Worm (Caenorhabditis elegans) whole organism, L2 larva: ENCODE data around the gene T04B8.1.
"Not testable (repeated sequence)": the region's sequence is repeated elsewhere in the genome, so short reads cannot be mapped to it uniquely, and the experiment has no call there.

Source experiments
- C34F6.9 ChIP-seq: fragments of 150-350 bp; optimal IDR thresholded peaks from 2 replicates; lab custom pipeline; 2014; ENCODE audit warnings: missing biosample characterization, missing genetic modification characterization
- F13H6.1 ChIP-seq: sonication (generic microtip); optimal IDR thresholded peaks from 2 replicates; lab custom pipeline; 2016; ENCODE audit warnings: missing genetic modification characterization, missing compliant biosample characterization
- R02D3.7 ChIP-seq: fragments of 150-350 bp; optimal IDR thresholded peaks from 2 replicates; lab custom pipeline; 2014; ENCODE audit warnings: missing biosample characterization, missing genetic modification characterization
- Y55F3AM.14 ChIP-seq: fragments of 200-800 bp; sonication (Bioruptor generic); optimal IDR thresholded peaks from 2 replicates; lab custom pipeline; 2018; ENCODE audit warnings: mild to moderate bottlenecking, missing genetic modification characterization, missing compliant biosample characterization
- ZK546.5 ChIP-seq: sonication (generic microtip); optimal IDR thresholded peaks from 2 replicates; lab custom pipeline; 2017; ENCODE audit warnings: missing biosample characterization, missing genetic modification characterization
- aly-2 ChIP-seq: fragments of 150-350 bp; optimal IDR thresholded peaks from 2 replicates; lab custom pipeline; 2014; ENCODE audit warnings: missing biosample characterization, missing genetic modification characterization
- ama-1 ChIP-seq: fragments of 150-350 bp; optimal IDR thresholded peaks from 2 replicates; lab custom pipeline; 2018; ENCODE audit warnings: inconsistent platforms
- blmp-1 ChIP-seq: sonication (generic microtip); optimal IDR thresholded peaks from 2 replicates; lab custom pipeline; 2017; ENCODE audit warnings: missing genetic modification characterization, mild to moderate bottlenecking, missing compliant biosample characterization, antibody characterized with exemption, moderate library complexity; ENCODE audit not compliant: insufficient read depth
- ceh-82 ChIP-seq: fragments of 150-350 bp; optimal IDR thresholded peaks from 2 replicates; lab custom pipeline; 2014; ENCODE audit warnings: missing biosample characterization, missing genetic modification characterization
- crh-2 ChIP-seq: sonication (generic microtip); optimal IDR thresholded peaks from 2 replicates; lab custom pipeline; 2017; ENCODE audit warnings: missing biosample characterization, missing genetic modification characterization
- dmd-4 ChIP-seq: sonication (generic microtip); optimal IDR thresholded peaks from 2 replicates; lab custom pipeline; 2017; ENCODE audit warnings: missing biosample characterization, missing genetic modification characterization
- elt-1 ChIP-seq: fragments of 150-350 bp; optimal IDR thresholded peaks from 2 replicates; lab custom pipeline; 2014; ENCODE audit warnings: missing biosample characterization, missing genetic modification characterization
- elt-3 ChIP-seq: sonication (generic microtip); optimal IDR thresholded peaks from 2 replicates; lab custom pipeline; 2017; ENCODE audit warnings: missing biosample characterization, missing genetic modification characterization
- fos-1 ChIP-seq: fragments of 150-350 bp; optimal IDR thresholded peaks from 2 replicates; lab custom pipeline; 2014; ENCODE audit warnings: missing biosample characterization, missing genetic modification characterization
- lin-11 ChIP-seq: fragments of 150-350 bp; sonication (generic microtip); optimal IDR thresholded peaks from 2 replicates; lab custom pipeline; 2014; ENCODE audit warnings: missing biosample characterization, missing genetic modification characterization, inconsistent platforms, mixed read lengths
- lin-39 ChIP-seq: fragments of 150-350 bp; optimal IDR thresholded peaks from 2 replicates; lab custom pipeline; 2014; ENCODE audit warnings: missing biosample characterization, missing genetic modification reagents, missing genetic modification characterization
- lsy-2 ChIP-seq, 2 experiments: fragments of 150-350 bp in 1 of 2; sonication (generic microtip) in 1 of 2; optimal IDR thresholded peaks; 2 replicates each; lab custom pipeline; 2014 to 2017; ENCODE audit warnings: missing biosample characterization in 2 of 2, missing genetic modification characterization in 2 of 2
- mab-5 ChIP-seq: fragments of 150-350 bp; optimal IDR thresholded peaks from 2 replicates; lab custom pipeline; 2014; ENCODE audit warnings: missing biosample characterization, missing genetic modification characterization
- mbf-1 ChIP-seq: sonication (generic microtip); optimal IDR thresholded peaks from 2 replicates; lab custom pipeline; 2017; ENCODE audit warnings: missing biosample characterization, missing genetic modification characterization
- mdl-1 ChIP-seq, 2 experiments: fragments of 150-350 bp in 1 of 2; sonication (generic microtip) in 1 of 2; optimal IDR thresholded peaks; 2 replicates each; lab custom pipeline; 2017; ENCODE audit warnings: missing biosample characterization in 2 of 2, missing genetic modification characterization in 2 of 2
- nhr-10 ChIP-seq: sonication (generic microtip); optimal IDR thresholded peaks from 2 replicates; lab custom pipeline; 2017; ENCODE audit warnings: missing biosample characterization, missing genetic modification characterization
- nhr-12 ChIP-seq: fragments of 150-350 bp; optimal IDR thresholded peaks from 2 replicates; lab custom pipeline; 2014; ENCODE audit warnings: missing biosample characterization, missing genetic modification characterization
- nhr-129 ChIP-seq: fragments of 150-350 bp; optimal IDR thresholded peaks from 2 replicates; lab custom pipeline; 2014; ENCODE audit warnings: missing biosample characterization, missing genetic modification characterization
- nhr-23 ChIP-seq: fragments of 150-350 bp; optimal IDR thresholded peaks from 2 replicates; lab custom pipeline; 2014; ENCODE audit warnings: missing biosample characterization, missing genetic modification reagents, missing genetic modification characterization
- nhr-237 ChIP-seq: fragments of 150-350 bp; optimal IDR thresholded peaks from 2 replicates; lab custom pipeline; 2014; ENCODE audit warnings: missing biosample characterization, missing genetic modification characterization
- nhr-25 ChIP-seq: fragments of 150-350 bp; sonication (generic microtip); optimal IDR thresholded peaks from 3 replicates; lab custom pipeline; 2014; ENCODE audit warnings: missing biosample characterization, missing genetic modification characterization
- nhr-6 ChIP-seq: fragments of 150-350 bp; optimal IDR thresholded peaks from 2 replicates; lab custom pipeline; 2014; ENCODE audit warnings: missing biosample characterization, missing genetic modification characterization
- nhr-77 ChIP-seq: fragments of 150-350 bp; optimal IDR thresholded peaks from 2 replicates; lab custom pipeline; 2014; ENCODE audit warnings: missing biosample characterization, missing genetic modification characterization
- peb-1 ChIP-seq: fragments of 150-350 bp; optimal IDR thresholded peaks from 2 replicates; lab custom pipeline; 2014; ENCODE audit warnings: missing biosample characterization, missing genetic modification characterization
- sem-4 ChIP-seq: fragments of 150-350 bp; optimal IDR thresholded peaks from 2 replicates; lab custom pipeline; 2014; ENCODE audit warnings: missing biosample characterization, missing genetic modification reagents, missing genetic modification characterization
- sma-3 ChIP-seq: sonication (generic microtip); optimal IDR thresholded peaks from 2 replicates; lab custom pipeline; 2016; ENCODE audit warnings: missing genetic modification reagents, missing genetic modification characterization, missing compliant biosample characterization
- snpc-4 ChIP-seq: fragments of 150-350 bp; optimal IDR thresholded peaks from 2 replicates; lab custom pipeline; 2014; ENCODE audit warnings: missing biosample characterization, missing genetic modification characterization
- unc-39 ChIP-seq: fragments of 150-350 bp; optimal IDR thresholded peaks from 2 replicates; lab custom pipeline; 2014; ENCODE audit warnings: missing biosample characterization, missing genetic modification characterization
- unc-62 ChIP-seq: fragments of 150-350 bp; optimal IDR thresholded peaks from 2 replicates; lab custom pipeline; 2014; ENCODE audit warnings: missing biosample characterization, missing genetic modification reagents, missing genetic modification characterization
- zag-1 ChIP-seq: fragments of 150-350 bp; optimal IDR thresholded peaks from 2 replicates; lab custom pipeline; 2014; ENCODE audit warnings: missing biosample characterization, missing genetic modification characterization
- ztf-11 ChIP-seq: sonication (generic microtip); optimal IDR thresholded peaks from 2 replicates; lab custom pipeline; 2017; ENCODE audit warnings: missing biosample characterization, missing genetic modification characterization
- ztf-4 ChIP-seq: fragments of 150-350 bp; optimal IDR thresholded peaks from 2 replicates; lab custom pipeline; 2014; ENCODE audit warnings: missing biosample characterization, missing genetic modification characterization

T04B8.1 gene

ce11 chrII:633984-634383 lies at the start of gene T04B8.1:
T04B8.1 (plus strand) TSS chrII:634284.
- TF ChIP-seq nhr-77: no peak
- no peak for TF ChIP-seq lin-39 (tag; lab: Kevin White, UChicago)
- TF ChIP-seq snpc-4 (tag; lab: Kevin White, UChicago): no peak
- TF ChIP-seq C34F6.9 (tag; lab: Kevin White, UChicago): no peak
- TF ChIP-seq fos-1 (tag; lab: Kevin White, UChicago): no peak
- TF ChIP-seq lsy-2 (tag; optimal IDR thresholded peaks at IDR 0.05; lab: Kevin White, UChicago): no peak
- no peak for TF ChIP-seq nhr-23
- no peak for TF ChIP-seq dmd-4 (tag; lab: Kevin White, UChicago)
- no peak for TF ChIP-seq Y55F3AM.14 (GFP tag; lab: Kevin White, UChicago)
- no peak for TF ChIP-seq F13H6.1 (tag; lab: Kevin White, UChicago)
- TF ChIP-seq ceh-82 (tag; lab: Kevin White, UChicago): no peak
- TF ChIP-seq sem-4 (tag; lab: Kevin White, UChicago): no peak
- TF ChIP-seq blmp-1 (tag; lab: Kevin White, UChicago): no peak
- no peak for TF ChIP-seq R02D3.7 (tag; lab: Kevin White, UChicago)
- no peak for TF ChIP-seq zag-1 (tag; lab: Kevin White, UChicago)
- no peak for TF ChIP-seq unc-62
- no peak for TF ChIP-seq nhr-10 (tag; lab: Kevin White, UChicago)

ce11 chrII:584321-584848 lies 49.7 kb upstream of the T04B8.1 start, which contains the start of the genes W08F4.12 and W08F4.13:
W08F4.12 (minus strand) TSS chrII:584421.
W08F4.13 (plus strand) TSS chrII:584798.
- TF ChIP-seq mbf-1 (tag; lab: Kevin White, UChicago) (no peak), lin-11 (no peak), dmd-4 (tag; lab: Kevin White, UChicago) (no peak), nhr-10 (tag; lab: Kevin White, UChicago) (no peak), lin-39 (tag; lab: Kevin White, UChicago) (no peak), mab-5 (tag; lab: Kevin White, UChicago) (no peak), ama-1 (no peak), unc-39 (tag; lab: Kevin White, UChicago) (no peak), nhr-129 (tag; lab: Kevin White, UChicago) (no peak), elt-1 (no peak), sma-3 (no peak), ZK546.5 (no peak), aly-2 (tag; lab: Kevin White, UChicago) (no peak), nhr-25 (tag; lab: Kevin White, UChicago) (no peak), ztf-4 (tag; lab: Kevin White, UChicago) (no peak), nhr-12 (no peak), nhr-6 (no peak)

ce11 chrII:587533-587932 lies 46.6 kb upstream of the T04B8.1 start, which contains the start of gene fbxb-34:
fbxb-34 (plus strand) TSS chrII:587833.
- TF ChIP-seq mdl-1 (tag; optimal IDR thresholded peaks at IDR 0.05; lab: Kevin White, UChicago): no peak
- TF ChIP-seq peb-1: no peak

ce11 chrII:591110-591509 lies 43.0 kb upstream of the T04B8.1 start, which contains the start of gene W08F4.10:
W08F4.10 (minus strand) TSS chrII:591210.
- TF ChIP-seq ztf-11 (tag; lab: Kevin White, UChicago) (no peak), sem-4 (tag; lab: Kevin White, UChicago) (no peak), elt-3 (no peak), nhr-6 (no peak), blmp-1 (tag; lab: Kevin White, UChicago) (no peak)
- TF ChIP-seq, all 48 proteins: peak for 0

ce11 chrII:593221-593620 lies 40.9 kb upstream of the T04B8.1 start, which contains the start of gene W08F4.1:
W08F4.1 (plus strand) TSS chrII:593521.
- not testable (repeated sequence) for TF ChIP-seq crh-2; nhr-237 (tag; lab: Kevin White, UChicago); F13H6.1 (tag; lab: Kevin White, UChicago)
